Fruit fly (Drosophila melanogaster): ENCODE results near the gene se.

DNA sequence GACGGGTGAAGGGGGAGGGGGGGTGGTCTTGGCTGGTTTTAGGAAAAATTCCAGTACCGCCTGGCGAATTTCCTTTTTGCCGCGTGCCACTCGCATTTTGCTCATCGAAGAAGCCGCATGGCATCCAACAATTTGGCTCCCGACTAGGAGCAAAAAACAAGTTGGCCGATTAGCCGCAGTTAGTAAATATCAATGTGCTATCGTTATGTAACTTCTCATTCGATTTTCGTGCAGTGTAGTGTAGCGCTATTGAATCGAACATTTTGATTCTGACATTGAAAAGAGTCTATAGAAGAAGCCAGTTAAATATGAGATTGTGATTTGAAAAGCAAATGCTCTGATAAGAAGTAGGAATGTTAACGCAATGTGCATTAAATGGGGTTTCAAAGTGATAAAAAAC is 9.3 kb downstream of the se start:
- TF ChIP-seq CTCF (optimal IDR thresholded peaks at IDR 0.05), result no peak
- no peak for TF ChIP-seq CG8478 (optimal IDR thresholded peaks at IDR 0.05)

Measured in S2 (cell line).